Worm (Caenorhabditis elegans) whole organism, dauer: Measurements from ENCODE around the gene C25D7.10.

Experiments
- unc-62 ChIP-seq: sonication (generic microtip); optimal IDR thresholded peaks from 2 replicates; lab custom pipeline; 2017; ENCODE audit warnings: missing biosample characterization, missing genetic modification reagents, missing genetic modification characterization

The C25D7.10 gene

ce11 chrV:15059534-15059933, 7.7 kb upstream of the C25D7.10 start, which contains the start of the genes mcm-3 and C25D7.15:
mcm-3 (minus strand) TSS chrV:15059599.
C25D7.15 (plus strand) TSS chrV:15059808.
- no peak for TF ChIP-seq unc-62 (GFP tag; lab: Kevin White, UChicago)

DNA sequence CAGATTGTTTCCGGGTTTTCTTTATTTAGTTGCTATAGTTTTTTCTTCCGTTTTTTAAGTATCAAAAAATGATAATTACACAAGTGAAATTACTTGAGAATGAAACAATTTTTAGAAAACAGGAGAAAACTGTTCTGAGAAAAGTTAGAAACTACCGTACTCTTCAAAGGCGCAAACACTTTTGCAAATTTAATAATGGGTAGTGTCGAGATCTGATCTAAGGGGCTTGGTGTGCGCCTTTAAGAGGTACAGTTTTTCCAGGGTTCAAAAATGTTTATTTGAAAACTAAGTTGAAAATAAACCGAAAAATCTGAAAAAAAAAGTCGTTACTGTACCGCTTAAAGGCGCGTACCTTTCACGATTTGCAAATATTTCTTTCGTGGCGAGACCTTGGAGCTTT, 6.7 kb upstream of the C25D7.10 start:
- TF ChIP-seq unc-62 (GFP tag; lab: Kevin White, UChicago), result no peak

- no peak for TF ChIP-seq unc-62 (GFP tag; lab: Kevin White, UChicago)
Measured at ce11 chrV:15063987-15064386, 3.3 kb upstream of the C25D7.10 start, which contains the start of gene rap-2. rap-2 (minus strand) TSS chrV:15064087.

ce11 chrV:15065068-15065744, 2.1 kb upstream of the C25D7.10 start, which contains the start of gene C25D7.9:
C25D7.9 (plus strand) TSS chrV:15065135.
- no peak for TF ChIP-seq unc-62 (GFP tag; lab: Kevin White, UChicago)

ce11 chrV:15065837-15066348, 1.4 kb upstream of the C25D7.10 start, which contains the start of gene otub-1:
otub-1 (plus strand) TSS chrV:15066298.
- no peak for TF ChIP-seq unc-62 (GFP tag; lab: Kevin White, UChicago)

DNA sequence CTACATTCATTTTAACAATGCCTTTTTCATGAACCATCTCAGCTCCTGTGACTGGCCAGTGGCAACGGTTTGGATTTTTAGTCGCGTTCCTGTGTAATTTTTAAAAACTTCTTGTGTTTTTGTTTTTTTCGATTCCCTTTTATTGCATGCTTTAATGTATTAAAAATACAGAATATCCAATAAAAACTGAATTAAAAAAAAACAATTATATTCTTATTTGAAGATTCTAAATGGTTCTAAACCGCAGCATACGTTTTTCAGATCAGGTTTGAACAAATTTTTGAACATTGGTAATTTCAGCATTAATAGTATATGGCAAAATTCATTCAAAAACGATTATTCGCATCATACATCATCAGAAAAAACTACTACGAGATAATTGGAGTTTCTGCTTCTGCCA, 1.1 kb downstream of the C25D7.10 start, which contains the start of gene dnj-3:
Gene dnj-3 (plus strand): TSS at position 301 of the 400 bp plus-strand sequence.
- no peak for TF ChIP-seq unc-62 (GFP tag; lab: Kevin White, UChicago)

DNA sequence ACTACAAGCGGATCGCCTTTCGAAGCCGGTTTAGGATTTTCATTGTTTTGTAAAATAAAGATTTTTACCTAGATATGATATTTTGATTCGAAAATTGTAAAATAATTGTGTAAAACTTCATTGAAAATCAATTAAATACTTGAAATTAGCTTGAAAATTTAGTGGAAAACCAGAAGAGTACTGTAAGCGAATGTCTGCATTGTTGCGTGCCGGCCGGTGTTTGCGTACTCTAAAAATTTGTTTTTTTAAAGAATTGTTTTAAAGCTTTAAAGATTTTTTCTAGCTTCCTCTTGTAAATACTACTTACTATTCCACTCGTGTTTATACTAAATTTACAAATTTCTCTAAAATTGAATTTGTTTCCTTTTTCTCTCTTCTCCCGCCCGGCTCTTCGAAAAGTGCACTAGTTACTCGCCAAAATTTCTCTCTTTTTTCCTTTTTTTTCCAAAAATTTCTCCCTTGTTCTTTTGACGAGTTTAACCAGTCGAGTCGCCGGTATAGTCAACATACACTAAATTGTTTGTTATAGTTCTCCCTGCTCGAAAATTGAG, 2.2 kb downstream of the C25D7.10 start:
- TF ChIP-seq unc-62 (GFP tag; lab: Kevin White, UChicago), result no peak

DNA sequence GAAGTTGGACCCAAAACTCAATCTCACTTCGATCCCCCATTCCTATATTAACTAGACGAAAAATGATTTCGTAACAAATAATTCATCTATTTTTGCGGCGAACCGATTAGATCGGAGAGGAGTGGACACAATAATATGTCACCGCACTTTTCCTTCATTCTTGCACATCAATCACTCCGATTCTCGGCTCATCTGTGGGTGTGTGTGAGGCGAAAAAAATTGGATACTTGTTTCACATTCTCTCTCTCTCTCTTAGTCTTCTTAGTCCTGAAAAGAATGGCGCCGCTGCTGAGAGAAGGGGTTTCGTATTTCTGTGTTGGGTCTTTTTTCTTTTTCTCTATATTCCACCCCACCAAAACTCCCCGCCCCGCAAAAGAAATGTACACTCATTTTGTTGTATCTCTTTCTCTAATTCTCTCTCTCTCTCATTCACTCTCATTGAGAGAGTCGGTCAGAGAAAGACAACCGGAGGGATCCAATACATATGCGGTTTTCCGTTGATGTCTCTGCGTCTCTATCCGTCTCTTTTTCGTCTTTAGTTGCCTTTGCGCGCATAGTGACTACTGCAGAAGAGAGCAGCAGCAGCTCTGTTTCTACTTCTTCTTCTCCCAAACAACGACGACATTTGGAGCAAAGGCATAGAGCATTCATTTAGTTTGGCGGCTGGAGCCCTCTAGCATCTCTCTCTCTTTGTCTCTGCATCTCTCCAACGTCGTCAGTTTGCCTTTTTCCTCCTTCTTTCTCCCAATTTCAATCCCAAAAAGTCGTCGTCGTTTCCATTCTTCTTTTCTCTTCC, 3.9 kb downstream of the C25D7.10 start, which contains the start of gene unc-76:
Gene unc-76 (plus strand): TSS at position 746 of the 796 bp plus-strand sequence.
- no peak for TF ChIP-seq unc-62 (GFP tag; lab: Kevin White, UChicago)

DNA sequence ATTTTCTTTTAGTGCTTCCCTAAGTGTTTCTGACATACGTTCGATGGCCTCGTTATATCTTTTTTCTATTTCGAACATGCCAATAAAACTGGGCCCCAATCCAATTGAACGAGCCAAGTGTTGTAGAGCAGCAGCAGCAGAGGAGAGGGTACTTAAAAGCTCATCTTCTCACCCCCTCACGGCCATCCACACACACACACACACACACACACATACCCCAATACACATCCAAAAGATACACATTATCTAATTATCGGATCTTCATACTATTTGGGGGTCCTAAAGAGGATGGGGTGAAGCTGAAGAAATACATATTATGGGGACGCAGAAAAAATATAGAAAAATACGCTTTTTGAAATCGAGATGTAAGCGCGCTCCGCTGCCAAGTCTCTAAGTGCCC, 5.5 kb downstream of the C25D7.10 start:
- TF ChIP-seq unc-62 (GFP tag; lab: Kevin White, UChicago), result no peak

- no peak for TF ChIP-seq unc-62 (GFP tag; lab: Kevin White, UChicago)
Measured at ce11 chrV:15074907-15075306, 7.6 kb downstream of the C25D7.10 start.

ce11 chrV:15078560-15078959, 11.3 kb downstream of the C25D7.10 start:
- no peak for TF ChIP-seq unc-62 (GFP tag; lab: Kevin White, UChicago)

- TF ChIP-seq unc-62 (GFP tag; lab: Kevin White, UChicago), result no peak
Measured at ce11 chrV:15082291-15082690, 15.0 kb downstream of the C25D7.10 start, which contains the start of the genes C01G10.10 and C01G10.9. C01G10.10 (minus strand) TSS chrV:15082441. C01G10.9 (plus strand) TSS chrV:15082530.

ce11 chrV:15083659-15084058, 16.4 kb downstream of the C25D7.10 start:
- TF ChIP-seq unc-62 (GFP tag; lab: Kevin White, UChicago), result no peak

DNA sequence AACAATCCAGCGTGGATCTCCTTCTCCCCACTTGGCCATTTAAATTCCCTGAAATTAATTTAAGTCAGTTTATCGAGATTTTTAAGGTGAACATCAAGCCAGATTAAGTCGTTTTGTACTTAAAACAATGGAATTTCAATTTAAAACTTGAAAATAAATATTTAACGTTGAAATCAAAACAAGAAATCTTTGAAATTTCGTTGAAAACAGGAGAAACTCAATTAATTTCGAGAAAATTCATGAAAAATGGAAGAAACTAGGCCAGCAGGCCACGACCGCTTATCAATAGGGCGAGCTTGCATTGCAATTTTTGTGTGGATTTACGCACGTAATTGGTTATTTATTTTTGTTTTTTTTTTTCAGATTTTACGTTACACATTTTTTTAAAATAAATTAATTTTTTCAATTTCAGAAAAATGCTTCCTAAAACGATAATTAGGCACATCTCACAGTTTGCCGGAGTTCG, 18.1 kb downstream of the C25D7.10 start, which contains the start of the genes ahsa-1 and C01G10.7:
Gene ahsa-1 (minus strand): TSS at position 51 of the 466 bp plus-strand sequence.
Gene C01G10.7 (plus strand): TSS at position 413 of the 466 bp plus-strand sequence.
- no peak for TF ChIP-seq unc-62 (GFP tag; lab: Kevin White, UChicago)

- TF ChIP-seq unc-62 (GFP tag; lab: Kevin White, UChicago), result no peak
Measured at ce11 chrV:15087207-15087706, 20.0 kb downstream of the C25D7.10 start, which contains the start of the genes C01G10.15 and C01G10.6. C01G10.15 (minus strand) TSS chrV:15087307. C01G10.6 (plus strand) TSS chrV:15087656.
